Fruit fly (Drosophila melanogaster): ENCODE measurements around the gene rhea.

DNA sequence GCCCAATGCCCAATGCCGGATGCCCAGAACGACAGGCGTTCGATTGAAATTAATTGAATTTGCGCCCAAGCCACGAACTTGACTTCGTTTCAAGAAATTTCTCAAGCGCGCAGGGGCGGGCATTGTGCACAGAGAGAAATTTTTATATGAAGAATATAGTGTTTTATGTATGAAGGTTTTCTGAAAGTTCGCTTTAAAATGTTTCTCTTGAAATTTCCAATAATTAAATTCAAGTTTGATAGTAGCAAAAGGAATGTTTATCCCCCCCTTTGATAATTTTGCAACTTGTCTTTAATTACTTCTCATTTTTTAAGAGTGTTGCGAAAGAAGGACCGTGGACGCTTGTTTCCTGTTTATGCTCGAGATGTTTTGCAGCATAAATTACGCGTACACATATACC is 935 bp upstream of the rhea start:
- TF ChIP-seq Hr96 (GFP tag; optimal IDR thresholded peaks at IDR 0.05) (no peak), tj (GFP tag; optimal IDR thresholded peaks at IDR 0.05) (no peak), Clk (GFP tag; optimal IDR thresholded peaks at IDR 0.05) (no peak), Mnt (GFP tag; optimal IDR thresholded peaks at IDR 0.05) (no peak), CG7101 (tag; optimal IDR thresholded peaks at IDR 0.05) (no peak), Crg-1 (GFP tag; optimal IDR thresholded peaks at IDR 0.05) (no peak), cnc (optimal IDR thresholded peaks at IDR 0.05) (no peak), CG33017 (tag; optimal IDR thresholded peaks at IDR 0.05) (no peak), CG7045 (GFP tag; optimal IDR thresholded peaks at IDR 0.05) (no peak)
